Worm (Caenorhabditis elegans): ENCODE data around the gene dpr-1.

Gene dpr-1

ce11 chrV:13907557-13908104 lies 34.4 kb downstream of the dpr-1 start (continued):
- TF ChIP-seq ceh-79 (tag; optimal IDR thresholded peaks at IDR 0.05) (no peak), Y95B8A.8 (GFP tag; IDR thresholded peaks at IDR 0.05) (peak; percentile 88)

ce11 chrV:13906166-13906565 lies 35.8 kb downstream of the dpr-1 start, which contains the start of gene stdh-1:
TSS of gene stdh-1 (plus strand) at chrV:13906492.
- TF ChIP-seq hmg-1.2 (GFP tag; IDR thresholded peaks at IDR 0.05) (peak; percentile 62; the same call in 1 of the 2 replicates), nhr-80 (tag; optimal IDR thresholded peaks at IDR 0.05) (peak; percentile 6), cebp-2 (GFP tag; IDR thresholded peaks at IDR 0.05) (no peak), F57C9.4 (tag; optimal IDR thresholded peaks at IDR 0.05) (no peak), chd-7 (tag; optimal IDR thresholded peaks at IDR 0.05) (no peak)

ce11 chrV:13904446-13904845 lies 37.5 kb downstream of the dpr-1 start, which contains the start of gene stdh-3:
TSS of gene stdh-3 (plus strand) at chrV:13904611.
- TF ChIP-seq ztf-28 (GFP tag; IDR thresholded peaks at IDR 0.05) (no peak), nfya-2 (GFP tag; IDR thresholded peaks at IDR 0.05) (no peak), akir-1 (GFP tag; optimal IDR thresholded peaks at IDR 0.05) (no peak), nhr-27 (tag; optimal IDR thresholded peaks at IDR 0.05) (no peak)

- TF ChIP-seq xnd-1 (tag; optimal IDR thresholded peaks at IDR 0.05) = no peak
- no peak for TF ChIP-seq snpc-3.4 (tag; optimal IDR thresholded peaks at IDR 0.05)
- no peak for TF ChIP-seq mel-28 (tag; optimal IDR thresholded peaks at IDR 0.05; ENCODE audit: borderline replicate concordance)
- no peak for TF ChIP-seq attf-5 (GFP tag; optimal IDR thresholded peaks at IDR 0.05)
- TF ChIP-seq F33H1.4 (GFP tag; IDR thresholded peaks at IDR 0.05) = no peak
Measured at ce11 chrV:13902495-13902894, 39.5 kb downstream of the dpr-1 start, which contains the start of gene C06B3.1. TSS of gene C06B3.1 (plus strand) at chrV:13902795.

ce11 chrV:13899213-13899612 lies 42.8 kb downstream of the dpr-1 start, which contains the start of gene oac-3:
TSS of gene oac-3 (plus strand) at chrV:13899513.
- TF ChIP-seq rpc-1 (optimal IDR thresholded peaks at IDR 0.05) = no peak
- no peak for TF ChIP-seq rpc-1 (tag; optimal IDR thresholded peaks at IDR 0.05)
- no peak for TF ChIP-seq C17E4.6 (GFP tag; IDR thresholded peaks at IDR 0.05)
- no peak for TF ChIP-seq Y53G8AR.9 (GFP tag; conservative IDR thresholded peaks at IDR 0.05)
- TF ChIP-seq Y79H2A.3 (GFP tag; conservative IDR thresholded peaks at IDR 0.05) = no peak
- TF ChIP-seq sea-2 (GFP tag; IDR thresholded peaks at IDR 0.05) = no peak
- no peak for TF ChIP-seq akir-1 (GFP tag; optimal IDR thresholded peaks at IDR 0.05)
- TF ChIP-seq sptf-2 (GFP tag; optimal IDR thresholded peaks at IDR 0.05) = no peak
- no peak for TF ChIP-seq let-526 (GFP tag; IDR thresholded peaks at IDR 0.05)
- no peak for TF ChIP-seq dpl-1 (GFP tag; optimal IDR thresholded peaks at IDR 0.05)
- TF ChIP-seq ztf-28 (GFP tag; IDR thresholded peaks at IDR 0.05) = no peak

ce11 chrV:13898356-13898755 lies 43.6 kb downstream of the dpr-1 start, which contains the start of gene cyp-35C1:
TSS of gene cyp-35C1 (minus strand) at chrV:13898487.
- TF ChIP-seq lag-1 (GFP tag; IDR thresholded peaks at IDR 0.05) (no peak), hrde-1 (tag; optimal IDR thresholded peaks at IDR 0.05; ENCODE audit: borderline replicate concordance) (no peak), T07F8.4 (tag; optimal IDR thresholded peaks at IDR 0.05) (no peak), ceh-27 (GFP tag; optimal IDR thresholded peaks at IDR 0.05) (no peak), mes-4 (tag; optimal IDR thresholded peaks at IDR 0.05) (no peak), F33H1.4 (GFP tag; IDR thresholded peaks at IDR 0.05) (no peak), ztf-18 (tag; optimal IDR thresholded peaks at IDR 0.05) (no peak), nhr-80 (tag; optimal IDR thresholded peaks at IDR 0.05) (peak; percentile 24), hlh-12 (tag; optimal IDR thresholded peaks at IDR 0.05) (no peak)
